Worm (Caenorhabditis elegans) whole organism, late embryonic: ENCODE data around the gene C53C11.2.

Experiments
- F13H6.1 ChIP-seq: sonication (generic microtip); optimal IDR thresholded peaks from 2 replicates; lab custom pipeline; 2016; ENCODE audit warnings: missing genetic modification characterization, missing compliant biosample characterization
- elt-2 ChIP-seq: sonication (generic microtip); optimal IDR thresholded peaks from 2 replicates; lab custom pipeline; 2016; ENCODE audit warnings: missing genetic modification reagents, missing genetic modification characterization, missing compliant biosample characterization
- pha-2 ChIP-seq: sonication (generic microtip); optimal IDR thresholded peaks from 2 replicates; lab custom pipeline; 2017; ENCODE audit warnings: mild to moderate bottlenecking, missing genetic modification characterization, missing compliant biosample characterization

DNA sequence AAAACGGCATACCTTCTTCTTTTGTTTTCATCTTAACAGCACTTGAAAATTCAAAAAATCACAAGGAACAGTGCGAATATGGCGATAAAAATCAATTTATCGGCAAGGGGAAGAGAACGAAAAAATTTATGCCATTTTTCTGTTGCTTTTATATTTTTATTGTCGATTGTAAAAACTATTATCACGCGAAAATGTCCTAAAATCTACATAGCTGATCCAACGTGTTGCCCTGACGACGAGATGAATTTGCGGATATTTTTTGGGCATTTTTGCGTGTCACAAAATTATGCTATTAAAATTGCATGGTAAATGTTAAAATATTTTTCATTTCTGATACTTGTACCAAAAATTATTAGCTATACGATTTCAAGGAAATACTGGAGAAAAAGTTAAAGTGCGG, 45.5 kb downstream of the C53C11.2 start, which contains the start of gene F10D7.4:
- no peak for TF ChIP-seq F13H6.1
- TF ChIP-seq elt-2 (tag; lab: Kevin White, UChicago), result no peak
- TF ChIP-seq pha-2 (tag; lab: Kevin White, UChicago), result no peak
